Fruit fly (Drosophila melanogaster): ENCODE data around the gene CG32640.
A peak's percentile ranks its signal among the peaks of the same experiment; 100 is the strongest.
"Not testable (repeated sequence)": the region's sequence is repeated elsewhere in the genome, so short reads cannot be mapped to it uniquely, and the experiment has no call there.

CG32640 gene

DNA sequence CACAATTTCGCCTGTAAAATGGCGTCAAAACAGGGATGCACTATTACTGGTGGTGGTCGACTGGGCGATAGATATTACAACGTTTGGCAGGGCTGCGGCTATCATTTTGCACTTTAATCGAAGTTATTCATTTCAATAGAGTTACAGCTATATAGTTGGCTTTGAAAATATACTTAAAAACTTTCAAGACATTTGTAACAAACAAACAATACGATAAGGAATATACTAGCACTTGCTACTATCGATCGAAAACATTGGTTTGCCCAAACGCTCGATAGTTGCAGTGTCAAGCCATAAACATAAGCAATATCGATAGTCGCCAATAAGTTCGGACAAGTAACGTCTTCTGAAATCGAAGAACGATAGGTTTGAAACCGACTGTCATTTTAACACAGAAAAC, 18.3 kb upstream of the CG32640 start, which contains the start of the genes Bap60 and CG12096 (continued):
- TF ChIP-seq OdsH (GFP tag; optimal IDR thresholded peaks at IDR 0.05) (no peak), CG10631 (GFP tag; optimal IDR thresholded peaks at IDR 0.05) (peak; percentile 70), CG1621 (tag; optimal IDR thresholded peaks at IDR 0.05) (peak; percentile 33), svp (GFP tag) (no peak), CG32006 (GFP tag; optimal IDR thresholded peaks at IDR 0.05) (peak; percentile 75), cyc (GFP tag; optimal IDR thresholded peaks at IDR 0.05) (peak; percentile 79), CG9139 (GFP tag; optimal IDR thresholded peaks at IDR 0.05) (no peak), Ets21C (GFP tag; optimal IDR thresholded peaks at IDR 0.05) (peak; percentile 73), pdm3 (GFP tag; optimal IDR thresholded peaks at IDR 0.05) (peak; percentile 78), eg (GFP tag; IDR thresholded peaks at IDR 0.05) (peak; percentile 58; the same call in 1 of the 3 replicates), vri (GFP tag; optimal IDR thresholded peaks at IDR 0.05) (no peak), CG6163 (GFP tag; IDR thresholded peaks at IDR 0.05) (peak; percentile 66; the same call in 2 of the 3 replicates), Lpt (GFP tag; optimal IDR thresholded peaks at IDR 0.05) (peak; percentile 25), acj6 (GFP tag; optimal IDR thresholded peaks at IDR 0.05) (peak; percentile 63), dac (GFP tag; optimal IDR thresholded peaks at IDR 0.05) (peak; percentile 35), Ets96B (tag; optimal IDR thresholded peaks at IDR 0.05) (peak; percentile 58)

DNA sequence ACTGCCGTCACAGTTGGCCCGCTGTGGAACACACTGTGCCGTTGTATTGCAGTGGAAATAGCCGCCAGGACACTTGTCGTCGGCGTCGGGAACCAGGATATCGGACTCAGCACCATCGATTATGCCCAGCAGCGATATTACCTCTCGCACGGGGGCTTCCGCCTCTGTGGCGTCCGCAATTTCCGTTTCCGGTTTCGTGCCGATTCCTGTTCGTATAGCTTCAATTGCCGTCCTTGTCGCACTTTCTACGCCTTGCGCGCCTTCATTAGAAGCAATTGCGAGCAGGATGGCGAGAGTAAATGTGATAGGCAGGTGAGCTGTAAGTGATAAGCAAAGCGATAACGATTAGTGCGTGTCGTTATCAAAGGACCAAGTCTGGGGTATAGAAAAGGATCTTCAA, 4.9 kb upstream of the CG32640 start:
- TF ChIP-seq CG34406 (GFP tag; optimal IDR thresholded peaks at IDR 0.05) = no peak
- TF ChIP-seq CG6276 (GFP tag; optimal IDR thresholded peaks at IDR 0.05) = no peak
- TF ChIP-seq CG31627 (GFP tag; optimal IDR thresholded peaks at IDR 0.05) = no peak
- no peak for TF ChIP-seq CG15336 (GFP tag; IDR thresholded peaks at IDR 0.05)
- TF ChIP-seq Eip75B (GFP tag; optimal IDR thresholded peaks at IDR 0.05) = no peak
- TF ChIP-seq esn (GFP tag; optimal IDR thresholded peaks at IDR 0.05) = no peak
- TF ChIP-seq pdm3 (GFP tag; optimal IDR thresholded peaks at IDR 0.05) = no peak
- no peak for TF ChIP-seq dsx (GFP tag; optimal IDR thresholded peaks at IDR 0.05; ENCODE audit: poor library complexity, severe bottlenecking)
- no peak for TF ChIP-seq Lpt (GFP tag; optimal IDR thresholded peaks at IDR 0.05)
- no peak for TF ChIP-seq salr (GFP tag; optimal IDR thresholded peaks at IDR 0.05)

DNA sequence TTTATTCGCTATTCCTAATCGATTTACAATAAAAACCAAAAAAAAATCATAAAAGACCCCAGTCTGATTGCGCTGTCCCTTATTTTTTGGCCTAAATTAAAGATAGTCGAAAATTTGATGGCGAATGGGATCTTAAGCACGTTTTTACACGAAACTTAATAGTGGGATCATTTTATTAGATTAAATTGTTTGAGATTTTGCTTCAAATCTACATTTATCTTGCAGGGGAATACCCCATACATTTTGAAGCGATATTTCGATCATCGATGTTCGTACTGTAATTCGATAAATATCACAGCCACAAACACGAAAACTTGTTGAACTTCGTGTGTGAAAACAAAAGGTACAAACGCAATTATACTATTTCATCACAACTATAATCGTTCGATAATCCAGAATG, 6.4 kb downstream of the CG32640 start, which contains the start of gene CG32641:
Gene CG32641 (plus strand): TSS at position 301 of the 400 bp plus-strand sequence.
- TF ChIP-seq Sox15, CG7368, net (GFP tag; optimal IDR thresholded peaks at IDR 0.05): not testable (repeated sequence)

DNA sequence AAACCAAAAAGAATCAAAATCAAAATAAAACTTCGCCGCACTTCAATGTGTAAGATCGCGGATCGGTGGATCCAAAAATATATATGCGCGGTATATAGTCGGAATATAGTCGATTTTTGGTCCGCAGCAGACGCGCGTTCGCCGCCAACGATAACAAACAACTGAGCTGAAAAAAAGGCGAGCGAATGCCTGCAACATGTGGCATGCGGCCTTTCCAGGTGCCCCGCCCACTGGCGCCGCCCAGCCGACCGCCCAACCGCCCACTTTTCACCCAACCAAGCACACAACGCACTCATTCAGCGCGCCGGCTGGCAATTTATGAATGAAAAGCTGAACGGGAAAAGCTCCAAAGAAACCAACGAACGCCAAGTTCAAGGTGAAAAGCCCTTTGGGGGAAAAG, 11.2 kb downstream of the CG32640 start, which contains the start of gene Lgr4:
Gene Lgr4 (minus strand): TSS at position 133 of the 400 bp plus-strand sequence.
- TF ChIP-seq CG6854 (GFP tag; optimal IDR thresholded peaks at IDR 0.05) = no peak
- peak in 1 of 2 experiments; percentile 2 for TF ChIP-seq salr (GFP tag; optimal IDR thresholded peaks at IDR 0.05)
- TF ChIP-seq net (GFP tag; optimal IDR thresholded peaks at IDR 0.05) = no peak
- TF ChIP-seq CG6163 (GFP tag; IDR thresholded peaks at IDR 0.05) = 0 out of 3 replicates have a peak, but pooled peaks have one; percentile 34

DNA sequence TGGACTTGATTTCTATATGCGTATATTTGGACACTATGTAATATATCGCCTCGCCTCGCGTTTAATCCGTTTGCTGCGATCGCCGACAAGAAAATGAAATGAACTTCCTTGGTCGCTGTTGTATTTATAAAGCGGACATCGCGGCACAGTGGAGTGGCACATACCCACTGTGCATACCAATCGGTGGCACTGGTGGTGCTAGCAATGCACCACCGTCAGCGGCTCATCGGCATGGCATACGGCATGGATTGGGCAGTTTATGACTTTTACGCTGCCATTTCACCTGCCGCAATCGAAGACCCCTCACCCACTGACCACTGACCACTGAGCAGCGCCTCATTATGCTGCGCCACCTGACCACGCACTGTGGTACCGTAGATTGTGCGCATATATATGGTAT, 14.0 kb downstream of the CG32640 start, which contains the start of gene CG12723:
Gene CG12723 (minus strand): TSS at position 101 of the 400 bp plus-strand sequence.
- no peak for TF ChIP-seq CG10631 (GFP tag; optimal IDR thresholded peaks at IDR 0.05)
- TF ChIP-seq CG3919 (GFP tag; optimal IDR thresholded peaks at IDR 0.05) = no peak
- TF ChIP-seq Smox (GFP tag; optimal IDR thresholded peaks at IDR 0.05) = no peak
- no peak for TF ChIP-seq CG8632 (GFP tag; optimal IDR thresholded peaks at IDR 0.05)
- TF ChIP-seq CG34406 (GFP tag; optimal IDR thresholded peaks at IDR 0.05) = no peak
- TF ChIP-seq Lpt (GFP tag; optimal IDR thresholded peaks at IDR 0.05) = no peak
- TF ChIP-seq dsx (GFP tag; optimal IDR thresholded peaks at IDR 0.05; ENCODE audit: poor library complexity, severe bottlenecking) = no peak
- TF ChIP-seq CG11294 (GFP tag; IDR thresholded peaks at IDR 0.05) = no peak
- TF ChIP-seq net (GFP tag; optimal IDR thresholded peaks at IDR 0.05) = no peak
- TF ChIP-seq Gug (GFP tag; IDR thresholded peaks at IDR 0.05) = no peak
- no peak for TF ChIP-seq CG11762 (GFP tag; optimal IDR thresholded peaks at IDR 0.05; ENCODE audit: insufficient read depth)
- TF ChIP-seq CG1621 (tag; optimal IDR thresholded peaks at IDR 0.05) = no peak
- no peak for TF ChIP-seq CG4318 (GFP tag; optimal IDR thresholded peaks at IDR 0.05)
- no peak for TF ChIP-seq esn (GFP tag; optimal IDR thresholded peaks at IDR 0.05)

Data from whole organism, prepupa.